Fruit fly (Drosophila melanogaster) whole organism, embryonic: ENCODE results near the gene CG7841.

ENCODE experiments used
- Abd-B ChIP-seq: fragments of 200-800 bp; sonication (Bioruptor generic); optimal IDR thresholded peaks from 2 replicates; lab custom pipeline; 2018; ENCODE audit warnings: missing biosample characterization, mild to moderate bottlenecking, missing genetic modification characterization, moderate library complexity
- Ada2b ChIP-seq: fragments of 200-800 bp; sonication (Bioruptor generic); IDR thresholded peaks from 2 replicates; pipeline ENCODE4 v1.3.6; 2022; ENCODE audit warnings: missing biosample characterization, missing genetic modification characterization
- Aef1 ChIP-seq: fragments of 200-800 bp; sonication (Bioruptor generic); IDR thresholded peaks from 3 replicates; pipeline ENCODE4 v1.3.6; 2022; ENCODE audit warnings: missing biosample characterization, missing genetic modification characterization
- Bteb2 ChIP-seq: fragments of 200-800 bp; sonication (Bioruptor generic); optimal IDR thresholded peaks from 2 replicates; lab custom pipeline; 2016; ENCODE audit warnings: missing biosample characterization, missing genetic modification characterization
- CG11093 ChIP-seq: fragments of 200-800 bp; sonication (Bioruptor generic); IDR thresholded peaks from 3 replicates; pipeline ENCODE4 v1.3.6; 2022; ENCODE audit warnings: missing biosample characterization, missing genetic modification characterization
- CG12236 ChIP-seq: fragments of 200-800 bp; sonication (Bioruptor generic); optimal IDR thresholded peaks from 2 replicates; lab custom pipeline; 2016; ENCODE audit warnings: missing biosample characterization, missing genetic modification characterization
- CG13123 ChIP-seq: fragments of 200-800 bp; sonication (Bioruptor generic); optimal IDR thresholded peaks from 2 replicates; lab custom pipeline; 2016; ENCODE audit warnings: missing biosample characterization, missing genetic modification characterization
- CG13296 ChIP-seq: fragments of 200-800 bp; sonication (Bioruptor generic); optimal IDR thresholded peaks from 3 replicates; lab custom pipeline; 2018; ENCODE audit warnings: missing biosample characterization, mild to moderate bottlenecking, missing genetic modification characterization
- CG15011 ChIP-seq: fragments of 200-800 bp; sonication (Bioruptor generic); optimal IDR thresholded peaks from 3 replicates; lab custom pipeline; 2018; ENCODE audit warnings: missing biosample characterization, mild to moderate bottlenecking, missing genetic modification characterization
- CG1529 ChIP-seq: fragments of 200-800 bp; sonication (Bioruptor generic); optimal IDR thresholded peaks from 3 replicates; lab custom pipeline; 2018; ENCODE audit warnings: missing biosample characterization, missing genetic modification characterization
- CG16815 ChIP-seq: fragments of 200-800 bp; sonication (Bioruptor generic); optimal IDR thresholded peaks from 3 replicates; lab custom pipeline; 2017; ENCODE audit warnings: missing biosample characterization, mild to moderate bottlenecking, missing genetic modification characterization
- CG18011 ChIP-seq: fragments of 200-800 bp; sonication (Bioruptor generic); optimal IDR thresholded peaks from 2 replicates; lab custom pipeline; 2017; ENCODE audit warnings: missing biosample characterization, missing genetic modification characterization, mild to moderate bottlenecking, moderate library complexity, missing genotype
- CG18619 ChIP-seq: fragments of 200-800 bp; sonication (Bioruptor generic); optimal IDR thresholded peaks from 3 replicates; lab custom pipeline; 2017; ENCODE audit warnings: missing biosample characterization, mild to moderate bottlenecking, missing genetic modification characterization
- CG2120 ChIP-seq: fragments of 200-800 bp; sonication (Bioruptor generic); optimal IDR thresholded peaks from 3 replicates; lab custom pipeline; 2016; ENCODE audit warnings: missing biosample characterization, missing genetic modification characterization
- CG2889 ChIP-seq: fragments of 200-800 bp; sonication (Bioruptor generic); IDR thresholded peaks from 3 replicates; pipeline ENCODE4 v1.3.6; 2022; ENCODE audit warnings: missing biosample characterization, missing genetic modification characterization
- CG34224 ChIP-seq: fragments of 200-800 bp; sonication (Bioruptor generic); IDR thresholded peaks from 3 replicates; pipeline ENCODE4 v1.3.6; 2022; ENCODE audit warnings: missing biosample characterization, missing genetic modification characterization; ENCODE audit not compliant: partially characterized antibody
- CG3726 ChIP-seq: fragments of 200-800 bp; sonication (Bioruptor generic); IDR thresholded peaks from 3 replicates; pipeline ENCODE4, ENCODE4 v1.3.6; 2022; ENCODE audit warnings: missing biosample characterization, missing genetic modification characterization
- CG4424 ChIP-seq: fragments of 200-800 bp; sonication (Bioruptor generic); optimal IDR thresholded peaks from 3 replicates; lab custom pipeline; 2016; ENCODE audit warnings: missing biosample characterization, missing genetic modification characterization
- CG7745 ChIP-seq: fragments of 200-800 bp; sonication (Bioruptor generic); optimal IDR thresholded peaks from 2 replicates; lab custom pipeline; 2018; ENCODE audit warnings: missing biosample characterization, mild to moderate bottlenecking, missing genetic modification characterization, moderate library complexity
- CG7786 ChIP-seq: fragments of 200-800 bp; sonication (Bioruptor generic); optimal IDR thresholded peaks from 2 replicates; lab custom pipeline; 2016; ENCODE audit warnings: missing biosample characterization, missing genetic modification characterization
- CG9876 ChIP-seq: fragments of 200-800 bp; sonication (Bioruptor generic); optimal IDR thresholded peaks from 2 replicates; lab custom pipeline; 2016; ENCODE audit warnings: missing biosample characterization, missing genetic modification characterization
- D19B ChIP-seq: fragments of 200-800 bp; sonication (Bioruptor generic); optimal IDR thresholded peaks from 2 replicates; lab custom pipeline; 2017; ENCODE audit warnings: missing biosample characterization, mild to moderate bottlenecking, missing genetic modification characterization
- Dll ChIP-seq: fragments of 200-800 bp; sonication (Bioruptor generic); IDR thresholded peaks from 4 replicates; pipeline ENCODE4 v1.3.6; 2022; ENCODE audit warnings: missing biosample characterization, missing genetic modification characterization; ENCODE audit not compliant: partially characterized antibody
- Elba2 ChIP-seq: fragments of 200-800 bp; sonication (Bioruptor generic); optimal IDR thresholded peaks from 3 replicates; lab custom pipeline; 2016; ENCODE audit warnings: missing biosample characterization, missing genetic modification characterization
- Hr3 ChIP-seq: fragments of 200-800 bp; sonication (Bioruptor generic); optimal IDR thresholded peaks from 3 replicates; lab custom pipeline; 2016; ENCODE audit warnings: missing biosample characterization, missing genetic modification characterization
- NFAT ChIP-seq: fragments of 200-800 bp; sonication (Bioruptor generic); IDR thresholded peaks from 2 replicates; pipeline ENCODE4 v1.3.6; 2022; ENCODE audit warnings: missing biosample characterization, missing genetic modification characterization
- Neu2 ChIP-seq: fragments of 200-800 bp; sonication (Bioruptor generic); optimal IDR thresholded peaks from 3 replicates; lab custom pipeline; 2016; ENCODE audit warnings: missing biosample characterization, missing genetic modification characterization, borderline replicate concordance
- Taf1 ChIP-seq: fragments of 200-800 bp; sonication (Bioruptor generic); IDR thresholded peaks from 2 replicates; pipeline ENCODE4 v1.3.6; 2022; ENCODE audit warnings: missing biosample characterization, missing genetic modification characterization
- Vsx1 ChIP-seq: fragments of 200-800 bp; sonication (Bioruptor generic); optimal IDR thresholded peaks from 2 replicates; lab custom pipeline; 2017; ENCODE audit warnings: missing biosample characterization, mild to moderate bottlenecking, missing genetic modification characterization, missing genetic modification reagents
- croc ChIP-seq: fragments of 200-800 bp; sonication (Bioruptor generic); conservative IDR thresholded peaks from 3 replicates; pipeline ENCODE4 v1.3.6; 2022; ENCODE audit warnings: missing biosample characterization, missing genetic modification characterization
- cwo ChIP-seq: fragments of 200-800 bp; sonication (Bioruptor generic); optimal IDR thresholded peaks from 3 replicates; lab custom pipeline; 2017; ENCODE audit warnings: missing biosample characterization, missing genetic modification characterization, mild to moderate bottlenecking, moderate library complexity, missing genetic modification reagents
- danr ChIP-seq: fragments of 200-800 bp; sonication (Bioruptor generic); IDR thresholded peaks from 2 replicates; pipeline ENCODE4 v1.3.6; 2022; ENCODE audit warnings: missing biosample characterization, missing genetic modification characterization
- dm ChIP-seq: fragments of 200-800 bp; sonication (Bioruptor generic); optimal IDR thresholded peaks from 3 replicates; lab custom pipeline; 2016; ENCODE audit warnings: missing biosample characterization, missing genetic modification characterization
- ewg ChIP-seq: fragments of 200-800 bp; sonication (Bioruptor generic); optimal IDR thresholded peaks from 3 replicates; lab custom pipeline; 2017; ENCODE audit warnings: mild to moderate bottlenecking, missing biosample characterization, missing genetic modification reagents, missing genetic modification characterization
- fd102C ChIP-seq: fragments of 200-800 bp; sonication (Bioruptor generic); optimal IDR thresholded peaks from 2 replicates; lab custom pipeline; 2018; ENCODE audit warnings: missing biosample characterization, mild to moderate bottlenecking, missing genetic modification characterization, moderate library complexity
- gro ChIP-seq: fragments of 200-800 bp; sonication (Bioruptor generic); optimal IDR thresholded peaks from 2 replicates; lab custom pipeline; 2016; ENCODE audit warnings: missing biosample characterization, missing genetic modification characterization
- hkb ChIP-seq, 2 experiments: fragments of 200-800 bp in 1 of 2; fragments of >200 bp in 1 of 2; sonication (Bioruptor generic) in 1 of 2; IDR thresholded peaks in 1 of 2; optimal IDR thresholded peaks in 1 of 2; 2 replicates each; pipeline versions ENCODE4 v1.3.6 to Lab custom; 2017 to 2022; ENCODE audit warnings: missing biosample characterization in 1 of 2, missing genetic modification characterization in 1 of 2
- ken ChIP-seq: fragments of 200-800 bp; sonication (Bioruptor generic); IDR thresholded peaks from 3 replicates; pipeline ENCODE4 v1.3.6; 2022; ENCODE audit warnings: missing biosample characterization, missing genetic modification characterization
- lilli ChIP-seq: fragments of 200-800 bp; sonication (Bioruptor generic); optimal IDR thresholded peaks from 3 replicates; lab custom pipeline; 2016; ENCODE audit warnings: missing biosample characterization, missing genetic modification characterization
- luna ChIP-seq: fragments of 200-800 bp; sonication (Bioruptor generic); optimal IDR thresholded peaks from 2 replicates; lab custom pipeline; 2016; ENCODE audit warnings: missing biosample characterization, missing genetic modification characterization
- oc ChIP-seq: fragments of 200-800 bp; sonication (Bioruptor generic); optimal IDR thresholded peaks from 2 replicates; lab custom pipeline; 2018; ENCODE audit warnings: missing biosample characterization, mild to moderate bottlenecking, missing genetic modification characterization, moderate library complexity
- onecut ChIP-seq: fragments of 200-800 bp; sonication (Bioruptor generic); IDR thresholded peaks from 2 replicates; pipeline ENCODE4 v1.3.6; 2022; ENCODE audit warnings: missing biosample characterization, missing genetic modification characterization
- pfk ChIP-seq: fragments of 200-800 bp; sonication (Bioruptor generic); optimal IDR thresholded peaks from 2 replicates; lab custom pipeline; 2018; ENCODE audit warnings: missing biosample characterization, mild to moderate bottlenecking, missing genetic modification characterization, moderate library complexity
- phol ChIP-seq: fragments of 200-800 bp; sonication (Bioruptor generic); optimal IDR thresholded peaks from 3 replicates; lab custom pipeline; 2018; ENCODE audit warnings: missing biosample characterization, mild to moderate bottlenecking, missing genetic modification characterization, moderate library complexity
- run ChIP-seq: fragments of 200-800 bp; sonication (Bioruptor generic); optimal IDR thresholded peaks from 3 replicates; lab custom pipeline; 2018; ENCODE audit warnings: missing biosample characterization, mild to moderate bottlenecking, missing genetic modification characterization
- sens ChIP-seq: fragments of 200-800 bp; sonication (Bioruptor generic); peaks from one replicate; lab custom pipeline; 2016; ENCODE audit warnings: missing biosample characterization, missing genetic modification characterization
- sim ChIP-seq: fragments of 200-800 bp; sonication (Bioruptor generic); IDR thresholded peaks from 2 replicates; pipeline ENCODE4 v1.3.6; 2022; ENCODE audit warnings: missing biosample characterization, missing genetic modification characterization
- sna ChIP-seq: fragments of 200-800 bp; sonication (Bioruptor generic); IDR thresholded peaks from 2 replicates; pipeline ENCODE4 v1.3.6; 2022; ENCODE audit warnings: missing biosample characterization, missing genetic modification characterization; ENCODE audit not compliant: partially characterized antibody
- stwl ChIP-seq: fragments of 200-800 bp; sonication (Bioruptor generic); optimal IDR thresholded peaks from 3 replicates; lab custom pipeline; 2018; ENCODE audit warnings: missing biosample characterization, mild to moderate bottlenecking, missing genetic modification characterization, moderate library complexity
- tna ChIP-seq: fragments of 200-800 bp; sonication (Bioruptor generic); IDR thresholded peaks from 2 replicates; pipeline ENCODE4 v1.3.6; 2022; ENCODE audit warnings: missing biosample characterization, missing genetic modification characterization; ENCODE audit not compliant: partially characterized antibody
- zfh1 ChIP-seq: fragments of 200-800 bp; sonication (Bioruptor generic); IDR thresholded peaks from 3 replicates; pipeline ENCODE4 v1.3.6; 2022; ENCODE audit warnings: missing biosample characterization, missing genetic modification characterization

Gene CG7841

DNA sequence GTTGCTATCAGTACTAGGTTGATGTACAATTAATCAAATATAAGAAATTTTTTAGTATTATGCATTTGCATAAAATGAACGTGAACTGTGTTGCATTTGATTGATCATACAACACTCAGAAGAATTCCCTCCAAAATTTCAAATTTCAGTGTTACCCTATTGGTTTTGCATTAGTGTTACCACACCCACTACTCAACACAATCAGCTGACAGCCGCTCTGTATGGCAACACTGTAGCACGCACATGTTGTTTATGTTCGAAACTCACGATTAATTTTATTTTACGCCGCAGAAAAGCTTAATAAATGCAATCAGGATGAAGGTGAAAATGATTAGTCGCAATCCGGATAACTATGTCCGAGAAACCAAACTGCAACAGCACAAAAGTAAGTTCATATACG is 9.3 kb downstream of the CG7841 start, which contains the start of gene CG7275 (continued):
- TF ChIP-seq cwo (GFP tag; lab: Kevin White, UChicago) (no peak), Abd-B (no peak), CG16815 (GFP tag; lab: Kevin White, UChicago) (no peak), ken (GFP tag; lab: Robert Waterston, UW) (no peak), Ada2b (no peak), gro (GFP tag; lab: Kevin White, UChicago) (peak; percentile 17), CG2120 (GFP tag; lab: Kevin White, UChicago) (no peak), fd102C (GFP tag; lab: Kevin White, UChicago) (no peak), sna (no peak; the same call in 1 of the 2 replicates), oc (tag; lab: Kevin White, UChicago) (no peak), sens (GFP tag; lab: Kevin White, UChicago) (peak; percentile 43), danr (GFP tag; lab: Robert Waterston, UW) (no peak), luna (GFP tag; lab: Kevin White, UChicago) (no peak), ewg (GFP tag; lab: Kevin White, UChicago) (no peak), pfk (GFP tag; lab: Kevin White, UChicago) (no peak), CG1529 (GFP tag; lab: Kevin White, UChicago) (no peak), Elba2 (GFP tag; lab: Kevin White, UChicago) (no peak), onecut (GFP tag; lab: Robert Waterston, UW) (no peak), CG13296 (no peak), Bteb2 (no peak), CG15011 (GFP tag; lab: Kevin White, UChicago) (no peak), Hr3 (GFP tag; lab: Kevin White, UChicago) (no peak), CG2889 (no peak), CG7786 (GFP tag; lab: Kevin White, UChicago) (no peak), sim (GFP tag; lab: Robert Waterston, UW) (no peak), CG4424 (GFP tag; lab: Kevin White, UChicago) (no peak), zfh1 (GFP tag; lab: Robert Waterston, UW) (no peak), CG18011 (GFP tag; lab: Kevin White, UChicago) (peak; percentile 67), run (no peak), Neu2 (no peak), CG12236 (no peak), Aef1 (GFP tag; lab: Robert Waterston, UW) (no peak), hkb (optimal IDR thresholded peaks at IDR 0.05; lab: Kevin White, UChicago) (peak; percentile 26), hkb (GFP tag; IDR thresholded peaks at IDR 0.05; lab: Robert Waterston, UW) (no peak), phol (tag; lab: Kevin White, UChicago) (peak; percentile 33), NFAT (GFP tag; lab: Robert Waterston, UW) (no peak), CG13123 (no peak), CG18619 (no peak), Dll (peak; percentile 44; the same call in 1 of the 4 replicates), CG9876 (GFP tag; lab: Kevin White, UChicago) (no peak), CG11093 (GFP tag; lab: Robert Waterston, UW) (no peak), CG7745 (tag; lab: Kevin White, UChicago) (no peak), stwl (tag; lab: Kevin White, UChicago) (peak; percentile 92), croc (GFP tag; lab: Robert Waterston, UW) (no peak), lilli (GFP tag; lab: Kevin White, UChicago) (no peak), Vsx1 (no peak), CG34224 (GFP tag; lab: Robert Waterston, UW) (peak; percentile 54), CG3726 (GFP tag; lab: Robert Waterston, UW) (no peak), tna (no peak), dm (GFP tag; lab: Kevin White, UChicago) (peak; percentile 95), Taf1 (GFP tag; lab: Robert Waterston, UW) (no peak), D19B (GFP tag; lab: Kevin White, UChicago) (no peak)
